Worm (Caenorhabditis elegans) whole organism, L2 larva: ENCODE results near the gene nspf-3.

Experiments
- C34F6.9 ChIP-seq: fragments of 150-350 bp; optimal IDR thresholded peaks from 2 replicates; lab custom pipeline; 2014; ENCODE audit warnings: missing biosample characterization, missing genetic modification characterization
- F13H6.1 ChIP-seq: sonication (generic microtip); optimal IDR thresholded peaks from 2 replicates; lab custom pipeline; 2016; ENCODE audit warnings: missing genetic modification characterization, missing compliant biosample characterization
- R02D3.7 ChIP-seq: fragments of 150-350 bp; optimal IDR thresholded peaks from 2 replicates; lab custom pipeline; 2014; ENCODE audit warnings: missing biosample characterization, missing genetic modification characterization
- Y55F3AM.14 ChIP-seq: fragments of 200-800 bp; sonication (Bioruptor generic); optimal IDR thresholded peaks from 2 replicates; lab custom pipeline; 2018; ENCODE audit warnings: mild to moderate bottlenecking, missing genetic modification characterization, missing compliant biosample characterization
- alr-1 ChIP-seq: fragments of 150-350 bp; optimal IDR thresholded peaks from 2 replicates; lab custom pipeline; 2014; ENCODE audit warnings: missing biosample characterization, missing genetic modification characterization
- aly-2 ChIP-seq: fragments of 150-350 bp; optimal IDR thresholded peaks from 2 replicates; lab custom pipeline; 2014; ENCODE audit warnings: missing biosample characterization, missing genetic modification characterization
- ama-1 ChIP-seq: fragments of 150-350 bp; optimal IDR thresholded peaks from 2 replicates; lab custom pipeline; 2018; ENCODE audit warnings: inconsistent platforms
- blmp-1 ChIP-seq: sonication (generic microtip); optimal IDR thresholded peaks from 2 replicates; lab custom pipeline; 2017; ENCODE audit warnings: missing genetic modification characterization, mild to moderate bottlenecking, missing compliant biosample characterization, antibody characterized with exemption, moderate library complexity; ENCODE audit not compliant: insufficient read depth
- ceh-82 ChIP-seq: fragments of 150-350 bp; optimal IDR thresholded peaks from 2 replicates; lab custom pipeline; 2014; ENCODE audit warnings: missing biosample characterization, missing genetic modification characterization
- crh-2 ChIP-seq: sonication (generic microtip); optimal IDR thresholded peaks from 2 replicates; lab custom pipeline; 2017; ENCODE audit warnings: missing biosample characterization, missing genetic modification characterization
- dmd-4 ChIP-seq: sonication (generic microtip); optimal IDR thresholded peaks from 2 replicates; lab custom pipeline; 2017; ENCODE audit warnings: missing biosample characterization, missing genetic modification characterization
- egl-27 ChIP-seq: sonication (generic microtip); optimal IDR thresholded peaks from 3 replicates; lab custom pipeline; 2017; ENCODE audit warnings: missing biosample characterization, missing genetic modification reagents, missing genetic modification characterization
- elt-1 ChIP-seq: fragments of 150-350 bp; optimal IDR thresholded peaks from 2 replicates; lab custom pipeline; 2014; ENCODE audit warnings: missing biosample characterization, missing genetic modification characterization
- gmeb-1 ChIP-seq: fragments of 150-350 bp; optimal IDR thresholded peaks from 2 replicates; lab custom pipeline; 2014; ENCODE audit warnings: missing biosample characterization, missing genetic modification characterization
- lin-13 ChIP-seq: fragments of 150-350 bp; optimal IDR thresholded peaks from 2 replicates; lab custom pipeline; 2014; ENCODE audit warnings: missing biosample characterization, missing genetic modification reagents, missing genetic modification characterization
- lin-39 ChIP-seq: fragments of 150-350 bp; optimal IDR thresholded peaks from 2 replicates; lab custom pipeline; 2014; ENCODE audit warnings: missing biosample characterization, missing genetic modification reagents, missing genetic modification characterization
- lsy-2 ChIP-seq, 2 experiments: fragments of 150-350 bp in 1 of 2; sonication (generic microtip) in 1 of 2; optimal IDR thresholded peaks; 2 replicates each; lab custom pipeline; 2014 to 2017; ENCODE audit warnings: missing biosample characterization in 2 of 2, missing genetic modification characterization in 2 of 2
- mbf-1 ChIP-seq: sonication (generic microtip); optimal IDR thresholded peaks from 2 replicates; lab custom pipeline; 2017; ENCODE audit warnings: missing biosample characterization, missing genetic modification characterization
- nhr-10 ChIP-seq: sonication (generic microtip); optimal IDR thresholded peaks from 2 replicates; lab custom pipeline; 2017; ENCODE audit warnings: missing biosample characterization, missing genetic modification characterization
- nhr-11 ChIP-seq: fragments of 150-350 bp; optimal IDR thresholded peaks from 2 replicates; lab custom pipeline; 2014; ENCODE audit warnings: missing biosample characterization, missing genetic modification characterization
- nhr-12 ChIP-seq: fragments of 150-350 bp; optimal IDR thresholded peaks from 2 replicates; lab custom pipeline; 2014; ENCODE audit warnings: missing biosample characterization, missing genetic modification characterization
- nhr-129 ChIP-seq: fragments of 150-350 bp; optimal IDR thresholded peaks from 2 replicates; lab custom pipeline; 2014; ENCODE audit warnings: missing biosample characterization, missing genetic modification characterization
- nhr-23 ChIP-seq: fragments of 150-350 bp; optimal IDR thresholded peaks from 2 replicates; lab custom pipeline; 2014; ENCODE audit warnings: missing biosample characterization, missing genetic modification reagents, missing genetic modification characterization
- nhr-237 ChIP-seq: fragments of 150-350 bp; optimal IDR thresholded peaks from 2 replicates; lab custom pipeline; 2014; ENCODE audit warnings: missing biosample characterization, missing genetic modification characterization
- skn-1 ChIP-seq: sonication (generic microtip); optimal IDR thresholded peaks from 2 replicates; lab custom pipeline; 2017; ENCODE audit warnings: missing biosample characterization, missing genetic modification characterization
- sma-3 ChIP-seq: sonication (generic microtip); optimal IDR thresholded peaks from 2 replicates; lab custom pipeline; 2016; ENCODE audit warnings: missing genetic modification reagents, missing genetic modification characterization, missing compliant biosample characterization
- sma-9 ChIP-seq, 2 experiments: fragments of 150-350 bp in 1 of 2; sonication (generic microtip) in 1 of 2; optimal IDR thresholded peaks; 2 replicates each; lab custom pipeline; 2014 to 2016; ENCODE audit warnings: missing genetic modification characterization in 2 of 2, mild to moderate bottlenecking in 1 of 2, missing biosample characterization in 1 of 2, missing compliant biosample characterization in 1 of 2, missing genetic modification reagents in 1 of 2, moderate library complexity in 1 of 2
- snpc-4 ChIP-seq: fragments of 150-350 bp; optimal IDR thresholded peaks from 2 replicates; lab custom pipeline; 2014; ENCODE audit warnings: missing biosample characterization, missing genetic modification characterization
- unc-55 ChIP-seq: fragments of 150-350 bp; sonication (generic microtip); optimal IDR thresholded peaks from 3 replicates; lab custom pipeline; 2014; ENCODE audit warnings: missing biosample characterization, missing genetic modification reagents, missing genetic modification characterization
- unc-62 ChIP-seq: fragments of 150-350 bp; optimal IDR thresholded peaks from 2 replicates; lab custom pipeline; 2014; ENCODE audit warnings: missing biosample characterization, missing genetic modification reagents, missing genetic modification characterization
- zag-1 ChIP-seq: fragments of 150-350 bp; optimal IDR thresholded peaks from 2 replicates; lab custom pipeline; 2014; ENCODE audit warnings: missing biosample characterization, missing genetic modification characterization
- ztf-1 ChIP-seq: fragments of 200-800 bp; sonication (Bioruptor generic); conservative IDR thresholded peaks from 2 replicates; pipeline ENCODE4 v1.3.6; 2022; ENCODE audit warnings: missing genetic modification characterization, missing compliant biosample characterization
- ztf-11 ChIP-seq: sonication (generic microtip); optimal IDR thresholded peaks from 2 replicates; lab custom pipeline; 2017; ENCODE audit warnings: missing biosample characterization, missing genetic modification characterization
- ztf-4 ChIP-seq: fragments of 150-350 bp; optimal IDR thresholded peaks from 2 replicates; lab custom pipeline; 2014; ENCODE audit warnings: missing biosample characterization, missing genetic modification characterization

nspf-3 gene

ce11 chrII:2719212-2719611 is 29.2 kb upstream of the nspf-3 start:
- TF ChIP-seq alr-1, result no peak
- TF ChIP-seq sma-3 (GFP tag; lab: Kevin White, UChicago), result no peak
- no peak for TF ChIP-seq snpc-4
- no peak for TF ChIP-seq ztf-11
- TF ChIP-seq F13H6.1 (tag; lab: Kevin White, UChicago), result no peak
- no peak for TF ChIP-seq crh-2 (tag; lab: Kevin White, UChicago)
- no peak for TF ChIP-seq ceh-82
- no peak for TF ChIP-seq unc-55 (GFP tag; lab: Kevin White, UChicago)
- TF ChIP-seq nhr-129 (tag; lab: Kevin White, UChicago), result no peak
- no peak for TF ChIP-seq blmp-1
- no peak for TF ChIP-seq nhr-23 (tag; lab: Kevin White, UChicago)
- no peak for TF ChIP-seq nhr-237 (tag; lab: Kevin White, UChicago)
- TF ChIP-seq skn-1, result no peak
- no peak for TF ChIP-seq elt-1
- no peak for TF ChIP-seq ztf-1 (GFP tag; lab: Robert Waterston, UW)
- no peak for TF ChIP-seq nhr-11 (tag; lab: Kevin White, UChicago)
- TF ChIP-seq lin-13, result no peak
- TF ChIP-seq zag-1 (tag; lab: Kevin White, UChicago), result no peak
- no peak for TF ChIP-seq ama-1 (lab: Kevin White, UChicago)
- TF ChIP-seq mbf-1 (tag; lab: Kevin White, UChicago), result no peak

- TF ChIP-seq sma-3 (GFP tag; lab: Kevin White, UChicago) (no peak), R02D3.7 (tag; lab: Kevin White, UChicago) (no peak), nhr-12 (no peak)
Measured at ce11 chrII:2717335-2717734, 27.4 kb upstream of the nspf-3 start, which contains the start of gene T05A8.3. TSS of gene T05A8.3 (minus strand) at chrII:2717435.

- TF ChIP-seq nhr-10 (tag; lab: Kevin White, UChicago), result no peak
- TF ChIP-seq lin-39 (tag; lab: Kevin White, UChicago), result no peak
- no peak for TF ChIP-seq nhr-129 (tag; lab: Kevin White, UChicago)
- no peak for TF ChIP-seq aly-2 (tag; lab: Kevin White, UChicago)
- TF ChIP-seq gmeb-1, result no peak
- no peak for TF ChIP-seq ama-1 (lab: Kevin White, UChicago)
- TF ChIP-seq Y55F3AM.14 (GFP tag; lab: Kevin White, UChicago), result no peak
- TF ChIP-seq egl-27 (tag; lab: Kevin White, UChicago), result no peak
- no peak for TF ChIP-seq lsy-2 (tag; optimal IDR thresholded peaks at IDR 0.05; lab: Kevin White, UChicago)
- no peak for TF ChIP-seq unc-55 (GFP tag; lab: Kevin White, UChicago)
- TF ChIP-seq, all 48 proteins: peak for 0
Measured at ce11 chrII:2710919-2711318, 20.9 kb upstream of the nspf-3 start, which contains the start of gene T05A8.2. TSS of gene T05A8.2 (minus strand) at chrII:2711019.

- TF ChIP-seq ztf-4 (tag; lab: Kevin White, UChicago), result no peak
- no peak for TF ChIP-seq nhr-12
Measured at ce11 chrII:2709942-2710341, 20.0 kb upstream of the nspf-3 start, which contains the start of gene T05A8.1. TSS of gene T05A8.1 (minus strand) at chrII:2710042.

- TF ChIP-seq nhr-129 (tag; lab: Kevin White, UChicago) (peak; percentile 45), sma-9 (GFP tag; optimal IDR thresholded peaks at IDR 0.05; lab: Kevin White, UChicago) (peak; percentile 37), sma-9 (tag; optimal IDR thresholded peaks at IDR 0.05; lab: Kevin White, UChicago) (no peak), unc-55 (GFP tag; lab: Kevin White, UChicago) (peak; percentile 48), C34F6.9 (tag; lab: Kevin White, UChicago) (peak; percentile 13), nhr-23 (tag; lab: Kevin White, UChicago) (no peak)
Measured at ce11 chrII:2707872-2708271, 17.9 kb upstream of the nspf-3 start, which contains the start of gene Y47G7B.2. TSS of gene Y47G7B.2 (minus strand) at chrII:2708014.

ce11 chrII:2705200-2705599 is 15.2 kb upstream of the nspf-3 start, which contains the start of gene srh-128:
TSS of gene srh-128 (minus strand) at chrII:2705300.
- no peak for TF ChIP-seq elt-1
- no peak for TF ChIP-seq dmd-4 (tag; lab: Kevin White, UChicago)
- no peak for TF ChIP-seq ztf-4 (tag; lab: Kevin White, UChicago)
- no peak for TF ChIP-seq ztf-11
- no peak for TF ChIP-seq nhr-11 (tag; lab: Kevin White, UChicago)
- no peak for TF ChIP-seq nhr-23 (tag; lab: Kevin White, UChicago)
- no peak for TF ChIP-seq zag-1 (tag; lab: Kevin White, UChicago)
- no peak for TF ChIP-seq unc-62 (GFP tag; lab: Kevin White, UChicago)
- TF ChIP-seq, all 48 proteins: peak for 0
